Fruit fly (Drosophila melanogaster) whole organism, adult: ENCODE data around the gene CCAP.

ENCODE experiments used
- CG11617 ChIP-seq: fragments of 200-800 bp; sonication (Bioruptor generic); optimal IDR thresholded peaks from 2 replicates; lab custom pipeline; 2017; ENCODE audit warnings: mild to moderate bottlenecking, missing biosample characterization, missing genetic modification reagents, missing genetic modification characterization
- CG12768 ChIP-seq: fragments of 200-800 bp; sonication (Bioruptor generic); optimal IDR thresholded peaks from 2 replicates; lab custom pipeline; 2017; ENCODE audit warnings: missing biosample characterization, missing genetic modification characterization, mild to moderate bottlenecking, moderate library complexity, missing genetic modification reagents
- CG14711 ChIP-seq: fragments of 200-800 bp; sonication (Bioruptor generic); optimal IDR thresholded peaks from 2 replicates; lab custom pipeline; 2018; ENCODE audit warnings: missing biosample characterization, mild to moderate bottlenecking, missing genetic modification characterization, moderate library complexity
- CG1620 ChIP-seq: fragments of 200-800 bp; sonication (Bioruptor generic); optimal IDR thresholded peaks from 2 replicates; lab custom pipeline; 2016; ENCODE audit warnings: missing biosample characterization, missing genetic modification characterization
- CG33017 ChIP-seq: fragments of 200-800 bp; sonication (Bioruptor generic); optimal IDR thresholded peaks from 2 replicates; lab custom pipeline; 2018; ENCODE audit warnings: missing biosample characterization, mild to moderate bottlenecking, missing genetic modification characterization, moderate library complexity
- CG5204 ChIP-seq: fragments of 200-800 bp; sonication (Bioruptor generic); optimal IDR thresholded peaks from 2 replicates; lab custom pipeline; 2016; ENCODE audit warnings: missing biosample characterization, missing genetic modification characterization
- CG7045 ChIP-seq: fragments of 200-800 bp; sonication (Bioruptor generic); optimal IDR thresholded peaks from 2 replicates; lab custom pipeline; 2017; ENCODE audit warnings: missing biosample characterization, mild to moderate bottlenecking, missing genetic modification characterization
- CG7101 ChIP-seq: fragments of 200-800 bp; sonication (Bioruptor generic); optimal IDR thresholded peaks from 2 replicates; lab custom pipeline; 2018; ENCODE audit warnings: missing biosample characterization, mild to moderate bottlenecking, missing genetic modification characterization, moderate library complexity
- Clk ChIP-seq: fragments of 200-800 bp; sonication (Bioruptor generic); optimal IDR thresholded peaks from 2 replicates; lab custom pipeline; 2017; ENCODE audit warnings: missing biosample characterization, missing genetic modification characterization
- Crg-1 ChIP-seq: fragments of 200-800 bp; sonication (Bioruptor generic); optimal IDR thresholded peaks from 2 replicates; lab custom pipeline; 2016; ENCODE audit warnings: missing biosample characterization, missing genetic modification characterization
- Hr96 ChIP-seq: fragments of 200-800 bp; sonication (Bioruptor generic); optimal IDR thresholded peaks from 2 replicates; lab custom pipeline; 2016; ENCODE audit warnings: missing biosample characterization, missing genetic modification characterization
- Mnt ChIP-seq: fragments of 200-800 bp; sonication (Bioruptor generic); optimal IDR thresholded peaks from 2 replicates; lab custom pipeline; 2016; ENCODE audit warnings: missing biosample characterization, mild to moderate bottlenecking, missing genetic modification characterization
- bab1 ChIP-seq: fragments of 200-800 bp; sonication (Bioruptor generic); optimal IDR thresholded peaks from 3 replicates; lab custom pipeline; 2019; ENCODE audit warnings: missing biosample characterization, mild to moderate bottlenecking, missing genetic modification characterization, moderate library complexity
- cic ChIP-seq: fragments of 200-800 bp; sonication (Bioruptor generic); optimal IDR thresholded peaks from 2 replicates; lab custom pipeline; 2017; ENCODE audit warnings: missing biosample characterization, mild to moderate bottlenecking, missing genetic modification characterization, moderate library complexity
- cnc ChIP-seq, 2 experiments: fragments of >200 bp; optimal IDR thresholded peaks; 2 replicates each; lab custom pipeline; 2017
- kay ChIP-seq: fragments of 200-800 bp; sonication (Bioruptor generic); peaks from one replicate; lab custom pipeline; 2016; ENCODE audit warnings: missing biosample characterization, missing genetic modification characterization, borderline replicate concordance
- ovo ChIP-seq: fragments of 200-800 bp; sonication (Bioruptor generic); optimal IDR thresholded peaks from 2 replicates; lab custom pipeline; 2016; ENCODE audit warnings: missing biosample characterization, missing genetic modification characterization
- pad ChIP-seq: fragments of 200-800 bp; sonication (Bioruptor generic); optimal IDR thresholded peaks from 3 replicates; lab custom pipeline; 2017; ENCODE audit warnings: missing biosample characterization, missing genetic modification characterization, mild to moderate bottlenecking, moderate library complexity, missing genetic modification reagents
- tj ChIP-seq: fragments of 200-800 bp; sonication (Bioruptor generic); optimal IDR thresholded peaks from 3 replicates; lab custom pipeline; 2017; ENCODE audit warnings: missing biosample characterization, mild to moderate bottlenecking, missing genetic modification characterization, moderate library complexity
- toe ChIP-seq: fragments of 200-800 bp; sonication (Bioruptor generic); optimal IDR thresholded peaks from 2 replicates; lab custom pipeline; 2016; ENCODE audit warnings: missing biosample characterization, missing genetic modification characterization

CCAP gene

dm6 chr3R:22667284-22667958 is 34.5 kb downstream of the CCAP start:
- no peak for TF ChIP-seq cic (GFP tag; lab: Kevin White, UChicago)
- TF ChIP-seq Crg-1 (GFP tag; lab: Kevin White, UChicago), result peak; percentile 48
- TF ChIP-seq kay, result no peak
- peak; percentile 60 for TF ChIP-seq CG11617
- peak; percentile 92 for TF ChIP-seq bab1
- TF ChIP-seq CG5204 (GFP tag; lab: Kevin White, UChicago), result peak; percentile 61
- peak; percentile 69 for TF ChIP-seq Hr96 (GFP tag; lab: Kevin White, UChicago)
- TF ChIP-seq CG12768 (GFP tag; lab: Kevin White, UChicago), result peak; percentile 72
- TF ChIP-seq CG7045 (GFP tag; lab: Kevin White, UChicago), result peak; percentile 84
- TF ChIP-seq CG33017 (tag; lab: Kevin White, UChicago), result peak; percentile 41
- peak; percentile 76 for TF ChIP-seq pad (GFP tag; lab: Kevin White, UChicago)
- TF ChIP-seq CG7101, result peak; percentile 74
- TF ChIP-seq Clk (GFP tag; lab: Kevin White, UChicago), result peak; percentile 15
- TF ChIP-seq cnc (optimal IDR thresholded peaks at IDR 0.05; lab: Kevin White, UChicago), result no peak
- TF ChIP-seq tj (GFP tag; lab: Kevin White, UChicago), result no peak
- peak; percentile 12 for TF ChIP-seq CG1620 (GFP tag; lab: Kevin White, UChicago)
- peak; percentile 84 for TF ChIP-seq CG14711 (tag; lab: Kevin White, UChicago)
- no peak for TF ChIP-seq ovo (GFP tag; lab: Kevin White, UChicago)
- TF ChIP-seq Mnt (GFP tag; lab: Kevin White, UChicago), result peak; percentile 5
- peak; percentile 54 for TF ChIP-seq toe (GFP tag; lab: Kevin White, UChicago)

dm6 chr3R:22666449-22667283 is 35.2 kb downstream of the CCAP start:
- TF ChIP-seq CG11617, result no peak
- TF ChIP-seq ovo (GFP tag; lab: Kevin White, UChicago), result peak; percentile 32
- peak; percentile 94 for TF ChIP-seq pad (GFP tag; lab: Kevin White, UChicago)
- no peak for TF ChIP-seq CG12768 (GFP tag; lab: Kevin White, UChicago)
- peak; percentile 96 for TF ChIP-seq tj (GFP tag; lab: Kevin White, UChicago)
- peak; percentile 50 for TF ChIP-seq bab1
- no peak for TF ChIP-seq CG5204 (GFP tag; lab: Kevin White, UChicago)
- TF ChIP-seq Hr96 (GFP tag; lab: Kevin White, UChicago), result peak; percentile 26
- TF ChIP-seq Mnt (GFP tag; lab: Kevin White, UChicago), result peak; percentile 8

- TF ChIP-seq CG33017 (tag; lab: Kevin White, UChicago) (no peak), toe (GFP tag; lab: Kevin White, UChicago) (no peak), pad (GFP tag; lab: Kevin White, UChicago) (no peak), cnc (optimal IDR thresholded peaks at IDR 0.05; lab: Kevin White, UChicago) (no peak), bab1 (no peak), CG14711 (tag; lab: Kevin White, UChicago) (no peak), Clk (GFP tag; lab: Kevin White, UChicago) (no peak)
Observed at dm6 chr3R:22664274-22664673, 37.6 kb downstream of the CCAP start.

dm6 chr3R:22663115-22663514 is 38.8 kb downstream of the CCAP start:
- TF ChIP-seq cnc (optimal IDR thresholded peaks at IDR 0.05; lab: Kevin White, UChicago) (no peak), Clk (GFP tag; lab: Kevin White, UChicago) (no peak), bab1 (no peak), CG5204 (GFP tag; lab: Kevin White, UChicago) (no peak), CG1620 (GFP tag; lab: Kevin White, UChicago) (no peak), Crg-1 (GFP tag; lab: Kevin White, UChicago) (no peak), ovo (GFP tag; lab: Kevin White, UChicago) (no peak), kay (no peak), cic (GFP tag; lab: Kevin White, UChicago) (no peak)
